Worm (Caenorhabditis elegans) whole organism, L4 larva: Measurements from ENCODE around the gene C15B12.4.
A peak's percentile ranks its signal among the peaks of the same experiment; 100 is the strongest.

Experiments used
- F10B5.3 ChIP-seq: sonication (generic microtip); optimal IDR thresholded peaks from 2 replicates; lab custom pipeline; 2016; ENCODE audit warnings: mild to moderate bottlenecking, missing genetic modification characterization, missing compliant biosample characterization
- F37D6.2 ChIP-seq: sonication (generic microtip); optimal IDR thresholded peaks from 2 replicates; lab custom pipeline; 2016; ENCODE audit warnings: mild to moderate bottlenecking, missing genetic modification characterization, missing compliant biosample characterization
- F44E2.7 ChIP-seq: fragments of 200-800 bp; sonication (Bioruptor generic); IDR thresholded peaks from 2 replicates; pipeline ENCODE4 v2.1.2; 2022; ENCODE audit warnings: missing genetic modification characterization, missing compliant biosample characterization
- F49E8.2 ChIP-seq: sonication (generic microtip); optimal IDR thresholded peaks from 2 replicates; lab custom pipeline; 2016; ENCODE audit warnings: missing compliant biosample characterization, mild to moderate bottlenecking, missing genetic modification characterization, borderline replicate concordance
- T20F7.1 ChIP-seq: fragments of 200-800 bp; sonication (Bioruptor generic); optimal IDR thresholded peaks from 2 replicates; lab custom pipeline; 2018; ENCODE audit warnings: mild to moderate bottlenecking, missing genetic modification characterization, missing compliant biosample characterization
- Y48G9A.11 ChIP-seq: fragments of 200-800 bp; sonication (Bioruptor generic); IDR thresholded peaks from 2 replicates; pipeline ENCODE4 v1.3.6; 2022; ENCODE audit warnings: missing genetic modification reagents, missing genetic modification characterization, missing compliant biosample characterization
- ZK337.2 ChIP-seq: fragments of 200-800 bp; sonication (Bioruptor generic); IDR thresholded peaks from 2 replicates; pipeline ENCODE4 v1.3.6; 2022; ENCODE audit warnings: missing genetic modification reagents, missing genetic modification characterization, missing compliant biosample characterization
- ces-1 ChIP-seq: fragments of 150-350 bp; sonication (generic microtip); optimal IDR thresholded peaks from 4 replicates; lab custom pipeline; 2014; ENCODE audit warnings: missing biosample characterization, missing genetic modification reagents, missing genetic modification characterization
- daf-12 ChIP-seq: fragments of 150-350 bp; optimal IDR thresholded peaks from 2 replicates; lab custom pipeline; 2014; ENCODE audit warnings: missing biosample characterization, missing genetic modification reagents, missing genetic modification characterization
- daf-8 ChIP-seq: fragments of 200-800 bp; sonication (Bioruptor generic); IDR thresholded peaks from 2 replicates; pipeline ENCODE4 v1.3.6; 2022; ENCODE audit warnings: missing genetic modification characterization, missing compliant biosample characterization
- dve-1 ChIP-seq: sonication (generic microtip); optimal IDR thresholded peaks from 2 replicates; lab custom pipeline; 2017; ENCODE audit warnings: antibody characterized with exemption, mild to moderate bottlenecking, missing genetic modification characterization, missing compliant biosample characterization; ENCODE audit not compliant: insufficient read depth
- egl-27 ChIP-seq: sonication (generic microtip); optimal IDR thresholded peaks from 3 replicates; lab custom pipeline; 2017; ENCODE audit warnings: missing biosample characterization, missing genetic modification reagents, missing genetic modification characterization
- egl-43 ChIP-seq: fragments of 200-800 bp; sonication (Bioruptor generic); IDR thresholded peaks from 2 replicates; pipeline ENCODE4 v1.3.6; 2022; ENCODE audit warnings: missing genetic modification reagents, missing genetic modification characterization, missing compliant biosample characterization
- hif-1 ChIP-seq, 2 experiments: sonication (generic microtip); optimal IDR thresholded peaks; 2 replicates each; lab custom pipeline; 2016 to 2017; ENCODE audit warnings: missing compliant biosample characterization in 2 of 2, missing genetic modification characterization in 2 of 2, missing genetic modification reagents in 2 of 2, missing genotype in 2 of 2, mild to moderate bottlenecking in 1 of 2
- hlh-30 ChIP-seq: sonication (generic microtip); optimal IDR thresholded peaks from 2 replicates; lab custom pipeline; 2017; ENCODE audit warnings: antibody characterized with exemption, mild to moderate bottlenecking, missing genetic modification characterization, missing compliant biosample characterization; ENCODE audit not compliant: insufficient read depth
- jun-1 ChIP-seq: fragments of 150-350 bp; optimal IDR thresholded peaks from 2 replicates; lab custom pipeline; 2014; ENCODE audit warnings: missing biosample characterization, missing genetic modification reagents, missing genetic modification characterization
- lin-38 ChIP-seq: fragments of 200-800 bp; sonication (Bioruptor generic); IDR thresholded peaks from 2 replicates; pipeline ENCODE4 v1.3.6; 2022; ENCODE audit warnings: missing genetic modification reagents, missing genetic modification characterization, missing compliant biosample characterization
- madf-9 ChIP-seq: fragments of 200-800 bp; sonication (Bioruptor generic); conservative IDR thresholded peaks from 2 replicates; pipeline ENCODE4 v1.3.6; 2022; ENCODE audit warnings: missing genetic modification reagents, missing genetic modification characterization, missing compliant biosample characterization
- mxl-2 ChIP-seq: fragments of 200-800 bp; sonication (Bioruptor generic); conservative IDR thresholded peaks from 2 replicates; pipeline ENCODE4 v1.3.6; 2022; ENCODE audit warnings: missing genetic modification reagents, missing genetic modification characterization, missing compliant biosample characterization
- nhr-10 ChIP-seq: fragments of 150-350 bp; optimal IDR thresholded peaks from 2 replicates; lab custom pipeline; 2014; ENCODE audit warnings: missing biosample characterization, missing genetic modification characterization
- nhr-237 ChIP-seq: sonication (generic microtip); optimal IDR thresholded peaks from 2 replicates; lab custom pipeline; 2017; ENCODE audit warnings: missing biosample characterization, missing genetic modification characterization
- nhr-25 ChIP-seq: sonication (generic microtip); optimal IDR thresholded peaks from 2 replicates; lab custom pipeline; 2017; ENCODE audit warnings: missing genetic modification characterization, mild to moderate bottlenecking, missing compliant biosample characterization, antibody characterized with exemption, moderate library complexity, borderline replicate concordance; ENCODE audit not compliant: insufficient read depth
- nhr-28 ChIP-seq: fragments of 150-350 bp; optimal IDR thresholded peaks from 2 replicates; lab custom pipeline; 2014; ENCODE audit warnings: missing biosample characterization, missing genetic modification characterization
- nhr-48 ChIP-seq: sonication (generic microtip); optimal IDR thresholded peaks from 2 replicates; lab custom pipeline; 2016; ENCODE audit warnings: mild to moderate bottlenecking, missing genetic modification characterization, missing compliant biosample characterization
- php-3 ChIP-seq: fragments of 200-800 bp; sonication (Bioruptor generic); IDR thresholded peaks from 2 replicates; pipeline ENCODE4 v1.3.6; 2022; ENCODE audit warnings: missing genetic modification reagents, missing genetic modification characterization, missing compliant biosample characterization
- pqm-1 ChIP-seq: sonication (generic microtip); optimal IDR thresholded peaks from 2 replicates; lab custom pipeline; 2017; ENCODE audit warnings: missing biosample characterization, missing genetic modification characterization
- saeg-2 ChIP-seq: fragments of 200-800 bp; sonication (Bioruptor generic); IDR thresholded peaks from 2 replicates; pipeline ENCODE4 v1.3.6; 2022; ENCODE audit warnings: missing genetic modification reagents, missing genetic modification characterization, missing compliant biosample characterization
- set-16 ChIP-seq: fragments of 200-800 bp; sonication (Bioruptor generic); IDR thresholded peaks from 2 replicates; pipeline ENCODE4 v1.3.6; 2022; ENCODE audit warnings: missing genetic modification reagents, missing genetic modification characterization, missing compliant biosample characterization
- tag-97 ChIP-seq: fragments of 200-800 bp; sonication (Bioruptor generic); IDR thresholded peaks from 2 replicates; pipeline ENCODE4 v1.3.6; 2022; ENCODE audit warnings: missing genetic modification characterization, missing compliant biosample characterization
- unc-130 ChIP-seq: sonication (generic microtip); optimal IDR thresholded peaks from 2 replicates; lab custom pipeline; 2016; ENCODE audit warnings: missing genetic modification reagents, missing genetic modification characterization, missing compliant biosample characterization
- unc-62 ChIP-seq, 3 experiments: fragments of 150-350 bp in 1 of 3; sonication (generic microtip); optimal IDR thresholded peaks in 2 of 3; peaks in 1 of 3; 1 replicate in 1 of 3; 2 replicates in 2 of 3; lab custom pipeline; 2014 to 2017; ENCODE audit warnings: missing biosample characterization in 3 of 3, missing genetic modification characterization in 3 of 3, missing genetic modification reagents in 3 of 3, missing genotype in 1 of 3
- zip-11 ChIP-seq: fragments of 200-800 bp; sonication (Bioruptor generic); IDR thresholded peaks from 2 replicates; pipeline ENCODE4 v1.3.6; 2022; ENCODE audit warnings: missing genetic modification characterization, missing compliant biosample characterization

C15B12.4 gene

DNA sequence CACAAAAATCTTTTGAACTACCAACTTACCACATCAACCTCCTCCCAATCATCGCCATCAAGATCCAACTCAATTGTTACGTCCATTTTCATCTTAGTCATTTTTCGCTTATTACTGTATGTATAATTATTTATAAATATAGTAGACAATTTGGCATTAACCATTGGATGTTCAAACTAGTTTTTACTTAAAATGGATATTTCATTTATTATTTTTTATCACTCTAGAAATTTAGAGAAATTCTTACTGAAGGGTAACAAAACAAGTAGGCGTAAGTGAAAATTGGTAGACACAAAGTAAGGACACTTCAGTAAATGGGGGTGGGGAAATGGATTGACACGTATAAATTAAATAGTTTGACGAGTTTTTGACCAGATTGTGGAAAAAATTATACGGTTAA is 26.2 kb upstream of the C15B12.4 start, which contains the start of gene actl-1:
Gene actl-1 (minus strand): TSS at position 101 of the 400 bp plus-strand sequence.
- TF ChIP-seq F10B5.3 (tag; lab: Kevin White, UChicago) (no peak), daf-8 (GFP tag; lab: Robert Waterston, UW) (no peak), madf-9 (GFP tag; lab: Robert Waterston, UW) (no peak), zip-11 (GFP tag; lab: Robert Waterston, UW) (no peak), tag-97 (no peak), nhr-25 (tag; lab: Kevin White, UChicago) (no peak), nhr-48 (tag; lab: Kevin White, UChicago) (no peak), unc-130 (GFP tag; lab: Kevin White, UChicago) (no peak)

DNA sequence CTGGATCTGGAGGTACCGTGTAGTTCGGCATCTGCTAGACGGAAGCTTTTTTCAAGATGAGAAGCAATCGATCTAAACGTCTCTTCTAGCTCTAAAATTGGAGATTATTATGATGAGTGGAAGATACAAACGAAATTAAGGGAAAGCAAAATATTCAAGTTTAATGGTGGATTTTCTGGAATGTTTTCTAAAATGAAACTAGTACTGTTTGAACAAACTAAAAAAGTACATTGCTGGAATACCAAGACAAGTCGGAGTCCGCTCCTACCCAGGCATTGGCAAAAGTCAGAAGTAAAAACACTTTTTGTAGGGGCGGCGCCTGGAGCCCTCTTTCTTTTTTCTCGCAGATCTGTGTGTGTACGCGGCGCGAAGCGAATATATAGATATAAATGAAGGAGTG is 11.2 kb upstream of the C15B12.4 start, which contains the start of gene gar-1:
Gene gar-1 (minus strand): TSS at position 101 of the 400 bp plus-strand sequence.
- TF ChIP-seq set-16 (GFP tag; lab: Robert Waterston, UW), result no peak
- TF ChIP-seq saeg-2 (GFP tag; lab: Robert Waterston, UW), result no peak
- no peak for TF ChIP-seq egl-27
- no peak for TF ChIP-seq hlh-30
- no peak for TF ChIP-seq nhr-48 (tag; lab: Kevin White, UChicago)
- no peak for TF ChIP-seq mxl-2 (GFP tag; lab: Robert Waterston, UW)
- TF ChIP-seq F49E8.2 (tag; lab: Kevin White, UChicago), result no peak
- TF ChIP-seq egl-43, result no peak
- TF ChIP-seq F44E2.7 (GFP tag; lab: Robert Waterston, UW), result no peak
- TF ChIP-seq php-3 (GFP tag; lab: Robert Waterston, UW), result no peak

DNA sequence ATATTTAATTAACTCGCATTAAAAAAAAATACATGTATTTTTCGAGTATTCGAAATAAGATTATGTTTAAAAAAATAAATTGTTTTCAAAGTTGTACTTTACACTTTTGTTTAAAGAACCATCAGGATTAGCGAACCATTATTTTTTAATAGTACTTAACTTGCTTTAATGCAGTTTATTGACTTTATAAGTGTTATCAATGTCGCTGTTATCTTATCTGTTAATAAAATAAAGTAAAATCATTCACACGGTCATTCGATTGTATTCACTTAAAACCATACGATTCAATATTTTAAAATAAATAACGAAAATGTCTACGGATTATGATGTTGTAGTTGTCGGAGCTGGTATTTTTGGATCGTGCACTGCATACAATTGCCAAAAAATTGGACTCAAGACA is 3.0 kb upstream of the C15B12.4 start, which contains the start of gene C15B12.1:
Gene C15B12.1 (plus strand): TSS at position 271 of the 400 bp plus-strand sequence.
- peak; percentile 22 for TF ChIP-seq nhr-28 (tag; lab: Kevin White, UChicago)
- no peak for TF ChIP-seq nhr-25 (tag; lab: Kevin White, UChicago)
- no peak for TF ChIP-seq daf-12
- no peak for TF ChIP-seq ces-1
- TF ChIP-seq dve-1 (tag; lab: Kevin White, UChicago), result peak; percentile 36
- peak; percentile 16 for TF ChIP-seq pqm-1 (tag; lab: Kevin White, UChicago)
- TF ChIP-seq ZK337.2, result no peak
- no peak for TF ChIP-seq nhr-10
- TF ChIP-seq zip-11 (GFP tag; lab: Robert Waterston, UW), result no peak
- TF ChIP-seq lin-38, result no peak
- no peak for TF ChIP-seq F37D6.2 (tag; lab: Kevin White, UChicago)
- peak; percentile 70 for TF ChIP-seq php-3 (GFP tag; lab: Robert Waterston, UW)
- no peak for TF ChIP-seq jun-1 (tag; lab: Kevin White, UChicago)
- TF ChIP-seq hif-1 (tag; optimal IDR thresholded peaks at IDR 0.05; lab: Kevin White, UChicago), result no peak
- no peak for TF ChIP-seq T20F7.1 (GFP tag; lab: Kevin White, UChicago)
- no peak for TF ChIP-seq egl-27
- no peak for TF ChIP-seq hlh-30

DNA sequence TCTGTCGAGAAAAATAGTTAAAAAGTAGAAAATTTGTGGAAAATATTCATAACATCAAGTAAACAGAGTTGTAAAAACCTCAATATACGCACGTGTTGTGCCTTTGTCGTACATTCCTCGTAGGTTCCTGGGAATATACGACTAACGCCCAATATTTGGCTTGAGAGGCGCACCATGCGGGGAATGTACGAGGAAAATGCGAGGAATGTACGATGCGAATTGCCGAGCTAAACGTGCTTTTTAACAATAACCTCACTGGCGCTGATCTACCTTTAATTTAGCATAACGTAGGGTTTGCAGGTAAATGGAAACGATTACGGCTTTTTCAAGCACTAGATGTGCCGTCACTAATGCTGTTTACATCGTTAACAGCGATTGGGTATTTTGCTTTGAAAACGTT is 5.0 kb downstream of the C15B12.4 start, which contains the start of gene C15B12.9:
Gene C15B12.9 (plus strand): TSS at position 301 of the 400 bp plus-strand sequence.
- TF ChIP-seq Y48G9A.11 (no peak), unc-62 (GFP tag; optimal IDR thresholded peaks at IDR 0.05 in 1 of 2; lab: Kevin White, UChicago) (peak in 1 of 2 experiments; percentile 42), unc-62 (tag; optimal IDR thresholded peaks at IDR 0.05; lab: Kevin White, UChicago) (no peak)

DNA sequence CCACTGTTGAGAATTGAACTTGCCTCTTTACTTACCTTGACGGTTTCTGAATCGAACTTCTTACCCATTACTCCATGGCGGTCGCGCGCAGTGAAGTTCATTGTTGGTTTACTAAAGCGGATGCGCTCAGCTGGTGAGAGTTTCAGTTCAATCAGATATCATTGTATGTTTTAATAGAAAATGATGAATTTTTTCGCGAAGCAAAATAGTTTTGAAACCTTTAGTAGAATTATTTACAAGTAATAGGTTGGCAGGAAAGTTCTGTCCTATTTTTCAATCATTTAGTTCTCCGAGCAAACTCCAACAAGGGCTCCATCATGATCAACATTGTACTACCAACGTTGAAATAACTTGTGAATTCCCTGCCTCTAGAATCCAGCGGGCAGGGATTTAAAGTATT is 6.1 kb downstream of the C15B12.4 start, which contains the start of gene C15B12.3:
Gene C15B12.3 (minus strand): TSS at position 101 of the 400 bp plus-strand sequence.
- TF ChIP-seq nhr-237 (no peak), unc-62 (GFP tag; optimal IDR thresholded peaks at IDR 0.05 in 1 of 2; lab: Kevin White, UChicago) (peak in 1 of 2 experiments; percentile 57), unc-62 (tag; optimal IDR thresholded peaks at IDR 0.05; lab: Kevin White, UChicago) (no peak), nhr-25 (tag; lab: Kevin White, UChicago) (no peak)
- TF ChIP-seq, all 104 proteins: peak for 1
